Worm (Caenorhabditis elegans): ENCODE results near the gene btf-1.

The btf-1 gene

DNA sequence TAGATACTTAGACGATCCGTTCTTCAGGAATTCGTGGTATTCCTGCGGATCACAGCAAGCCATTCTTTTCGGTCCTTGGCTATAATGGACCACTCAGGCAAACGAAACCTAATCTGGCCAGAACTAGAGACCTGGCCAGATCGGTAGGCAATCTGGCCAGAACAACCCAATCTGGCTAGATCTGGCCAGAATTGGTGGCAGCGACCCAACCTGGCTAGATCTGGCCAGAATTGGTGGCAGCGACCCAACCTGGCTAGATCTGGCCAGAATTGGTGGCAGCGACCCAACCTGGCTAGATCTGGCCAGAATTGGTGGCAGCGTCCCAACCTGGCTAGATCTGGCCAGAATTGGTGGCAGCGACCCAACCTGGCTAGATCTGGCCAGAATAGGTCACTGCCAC lies 17.7 kb upstream of the btf-1 start:
- peak; percentile 72 for TF ChIP-seq zfh-2 (GFP tag; conservative IDR thresholded peaks at IDR 0.05)
- TF ChIP-seq egrh-3 (GFP tag; IDR thresholded peaks at IDR 0.05), result peak; percentile 33; the same call in 1 of the 2 replicates

DNA sequence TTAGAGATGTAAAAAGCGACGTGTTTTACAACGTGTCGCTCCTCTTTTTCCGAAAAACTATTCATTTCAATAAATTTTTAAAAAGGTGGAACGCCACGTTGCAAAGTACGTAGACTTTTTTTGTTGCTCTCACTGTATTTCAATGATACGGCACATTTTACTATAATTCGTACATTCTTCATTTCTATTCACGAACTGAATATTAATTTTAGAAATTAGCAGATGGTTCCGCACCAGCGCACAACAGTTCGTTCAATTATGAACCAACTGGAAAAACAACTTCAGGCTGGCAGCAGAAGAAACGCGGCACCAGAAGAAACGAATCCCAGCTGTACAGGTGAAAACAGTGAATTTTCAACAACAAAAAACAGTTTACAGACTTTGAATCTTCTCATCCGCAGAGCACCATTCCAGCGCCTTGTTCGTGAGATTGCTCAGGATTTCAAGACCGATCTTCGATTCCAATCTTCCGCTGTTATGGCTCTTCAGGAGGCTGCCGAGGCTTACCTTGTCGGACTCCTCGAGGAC lies 16.7 kb upstream of the btf-1 start, which contains the start of the genes W09H1.4 and his-73:
Gene W09H1.4 (plus strand): TSS at position 301 of the 528 bp plus-strand sequence.
Gene his-73 (plus strand): TSS at position 478 of the 528 bp plus-strand sequence.
- TF ChIP-seq mcd-1 (GFP tag; IDR thresholded peaks at IDR 0.05) (no peak), F33H1.4 (GFP tag; IDR thresholded peaks at IDR 0.05) (no peak), cebp-1 (GFP tag; IDR thresholded peaks at IDR 0.05) (no peak), cebp-1 (tag; optimal IDR thresholded peaks at IDR 0.05) (no peak), tbx-9 (tag; optimal IDR thresholded peaks at IDR 0.05; ENCODE audit: borderline replicate concordance) (no peak), dpl-1 (GFP tag; optimal IDR thresholded peaks at IDR 0.05) (no peak), hsf-1 (GFP tag; IDR thresholded peaks at IDR 0.05) (no peak), Y53F4B.3 (GFP tag; IDR thresholded peaks at IDR 0.05) (no peak), ceh-91 (GFP tag; IDR thresholded peaks at IDR 0.05) (no peak)

- TF ChIP-seq lin-35 (GFP tag; optimal IDR thresholded peaks at IDR 0.05) (no peak), Y67H2A.10 (GFP tag; conservative IDR thresholded peaks at IDR 0.05) (no peak), nfya-1 (tag; optimal IDR thresholded peaks at IDR 0.05; ENCODE audit: borderline replicate concordance, insufficient read depth) (no peak), nhr-120 (GFP tag; IDR thresholded peaks at IDR 0.05) (no peak), tbp1 (GFP tag; optimal IDR thresholded peaks at IDR 0.05) (no peak), unc-62 (GFP tag; optimal IDR thresholded peaks at IDR 0.05) (no peak)
These were observed 15.8 kb upstream of the btf-1 start, which contains the start of gene W09H1.3 for ce11 chrII:13184129-13184528. Gene W09H1.3, plus strand, starts transcription at chrII:13184429.

- no peak for TF ChIP-seq snpc-3.4 (tag; optimal IDR thresholded peaks at IDR 0.05)
- TF ChIP-seq aptf-3 (GFP tag; IDR thresholded peaks at IDR 0.05), result no peak
- no peak for TF ChIP-seq efl-1 (GFP tag; optimal IDR thresholded peaks at IDR 0.05)
- no peak for TF ChIP-seq bed-2 (GFP tag; IDR thresholded peaks at IDR 0.05)
- TF ChIP-seq F39B2.1 (GFP tag; IDR thresholded peaks at IDR 0.05), result no peak
- TF ChIP-seq K11D2.4 (GFP tag; IDR thresholded peaks at IDR 0.05), result no peak
- no peak for TF ChIP-seq zim-3 (tag; optimal IDR thresholded peaks at IDR 0.05)
- no peak for TF ChIP-seq repo-1 (tag; optimal IDR thresholded peaks at IDR 0.05)
- no peak for TF ChIP-seq pbrm-1 (GFP tag; IDR thresholded peaks at IDR 0.05)
- TF ChIP-seq mel-28 (tag; optimal IDR thresholded peaks at IDR 0.05; ENCODE audit: borderline replicate concordance), result no peak
- TF ChIP-seq ceh-100 (GFP tag; IDR thresholded peaks at IDR 0.05), result peak; percentile 32; the same call in 1 of the 2 replicates
- TF ChIP-seq snpc-4 (GFP tag; optimal IDR thresholded peaks at IDR 0.05), result no peak
- no peak for TF ChIP-seq snpc-4 (tag; optimal IDR thresholded peaks at IDR 0.05)
- TF ChIP-seq hmg-1.2 (GFP tag; IDR thresholded peaks at IDR 0.05), result peak; percentile 86
- no peak for TF ChIP-seq tbp1 (GFP tag; optimal IDR thresholded peaks at IDR 0.05)
- TF ChIP-seq ceh-91 (GFP tag; IDR thresholded peaks at IDR 0.05), result no peak
- TF ChIP-seq F57C9.4 (tag; optimal IDR thresholded peaks at IDR 0.05), result no peak
- TF ChIP-seq lsy-27 (tag; optimal IDR thresholded peaks at IDR 0.05; ENCODE audit: borderline replicate concordance, insufficient read depth), result no peak
- TF ChIP-seq lin-35 (GFP tag; optimal IDR thresholded peaks at IDR 0.05), result no peak
- TF ChIP-seq gei-17 (GFP tag; optimal IDR thresholded peaks at IDR 0.05), result no peak
- no peak for TF ChIP-seq hrde-1 (tag; optimal IDR thresholded peaks at IDR 0.05; ENCODE audit: borderline replicate concordance)
- no peak for TF ChIP-seq lin-26 (GFP tag; IDR thresholded peaks at IDR 0.05)
- TF ChIP-seq lsl-1 (GFP tag; optimal IDR thresholded peaks at IDR 0.05), result peak; percentile 6
- no peak for TF ChIP-seq sdz-38 (tag; optimal IDR thresholded peaks at IDR 0.05)
- peak; percentile 97 for TF ChIP-seq attf-3 (GFP tag; conservative IDR thresholded peaks at IDR 0.05)
These were observed 12.8 kb upstream of the btf-1 start, which contains the start of gene mecr-1 for ce11 chrII:13187188-13187587. Gene mecr-1, minus strand, starts transcription at chrII:13187314.
